Fruit fly (Drosophila melanogaster): ENCODE data around the gene CG42813.

CG42813 gene

dm6 chr3R:27253921-27254376 is 25.6 kb upstream of the CG42813 start (continued):
- TF ChIP-seq nmo (GFP tag; optimal IDR thresholded peaks at IDR 0.05) (no peak), CG14860 (GFP tag; IDR thresholded peaks at IDR 0.05; ENCODE audit: partially characterized antibody) (no peak), HLH4C (GFP tag; IDR thresholded peaks at IDR 0.05; ENCODE audit: partially characterized antibody) (no peak), CG34422 (GFP tag; IDR thresholded peaks at IDR 0.05) (no peak), onecut (GFP tag; IDR thresholded peaks at IDR 0.05) (no peak), Eip74EF (GFP tag; optimal IDR thresholded peaks at IDR 0.05) (no peak), C15 (GFP tag; IDR thresholded peaks at IDR 0.05) (no peak), org-1 (GFP tag; optimal IDR thresholded peaks at IDR 0.05) (no peak), CG3065 (GFP tag; optimal IDR thresholded peaks at IDR 0.05) (no peak), CG31441 (GFP tag; IDR thresholded peaks at IDR 0.05) (no peak), Pdp1 (GFP tag; optimal IDR thresholded peaks at IDR 0.05) (no peak), dmrt11E (tag; optimal IDR thresholded peaks at IDR 0.05) (no peak), CG31365 (tag; optimal IDR thresholded peaks at IDR 0.05) (no peak), ATbp (GFP tag; optimal IDR thresholded peaks at IDR 0.05) (peak; percentile 61), gcm2 (GFP tag; optimal IDR thresholded peaks at IDR 0.05) (no peak), CG2875 (GFP tag; optimal IDR thresholded peaks at IDR 0.05) (peak; percentile 41), CG10979 (tag; optimal IDR thresholded peaks at IDR 0.05) (no peak), dan (GFP tag; IDR thresholded peaks at IDR 0.05) (no peak), slp2 (GFP tag; optimal IDR thresholded peaks at IDR 0.05) (no peak), run (tag; optimal IDR thresholded peaks at IDR 0.05) (no peak), CG5245 (GFP tag; optimal IDR thresholded peaks at IDR 0.05) (no peak), dati (GFP tag; IDR thresholded peaks at IDR 0.05) (no peak), NFAT (GFP tag; IDR thresholded peaks at IDR 0.05) (no peak), odd (GFP tag; optimal IDR thresholded peaks at IDR 0.05) (no peak), h (optimal IDR thresholded peaks at IDR 0.05) (no peak), bsh (GFP tag; optimal IDR thresholded peaks at IDR 0.05) (peak in 1 of 2 experiments; percentile 52), Ets97D (GFP tag; optimal IDR thresholded peaks at IDR 0.05) (no peak), CG3163 (GFP tag; optimal IDR thresholded peaks at IDR 0.05) (no peak), gfzf (GFP tag; optimal IDR thresholded peaks at IDR 0.05) (no peak), Med (GFP tag) (peak; percentile 49), Abd-B (GFP tag; optimal IDR thresholded peaks at IDR 0.05) (no peak), Asciz (GFP tag; optimal IDR thresholded peaks at IDR 0.05) (no peak), CG1647 (GFP tag; optimal IDR thresholded peaks at IDR 0.05) (no peak), mirr (GFP tag; optimal IDR thresholded peaks at IDR 0.05) (peak; percentile 32), maf-S (GFP tag; optimal IDR thresholded peaks at IDR 0.05) (no peak), sens (GFP tag) (peak; percentile 79), CG17912 (GFP tag; optimal IDR thresholded peaks at IDR 0.05) (peak; percentile 18), CrebB (tag; optimal IDR thresholded peaks at IDR 0.05) (no peak), schlank (tag; optimal IDR thresholded peaks at IDR 0.05) (no peak), eyg (GFP tag; optimal IDR thresholded peaks at IDR 0.05) (no peak), Nf-YA (GFP tag; IDR thresholded peaks at IDR 0.05) (no peak), Lim3 (GFP tag; IDR thresholded peaks at IDR 0.05) (no peak), CG12299 (tag; optimal IDR thresholded peaks at IDR 0.05) (no peak), CG14441 (GFP tag; IDR thresholded peaks at IDR 0.05) (no peak), Vsx1 (GFP tag; optimal IDR thresholded peaks at IDR 0.05) (no peak), ac (GFP tag; optimal IDR thresholded peaks at IDR 0.05) (no peak), Doc2 (GFP tag; IDR thresholded peaks at IDR 0.05) (no peak), grn (GFP tag; optimal IDR thresholded peaks at IDR 0.05) (no peak), CG12236 (GFP tag; optimal IDR thresholded peaks at IDR 0.05) (no peak), en (GFP tag; optimal IDR thresholded peaks at IDR 0.05) (no peak), ERR (GFP tag; optimal IDR thresholded peaks at IDR 0.05) (no peak), Drgx (GFP tag; IDR thresholded peaks at IDR 0.05) (no peak)
